Worm (Caenorhabditis elegans) whole organism, L4/young adult: Measurements from ENCODE around the gene K02F6.7.
A peak's percentile ranks its signal among the peaks of the same experiment; 100 is the strongest.
"Not testable (repeated sequence)": the region's sequence is repeated elsewhere in the genome, so short reads cannot be mapped to it uniquely, and the experiment has no call there.

Source experiments
- W03F9.2 ChIP-seq: fragments of 150-350 bp; optimal IDR thresholded peaks from 2 replicates; lab custom pipeline; 2014; ENCODE audit warnings: missing biosample characterization, missing genetic modification characterization
- dao-5 ChIP-seq: sonication (generic microtip); optimal IDR thresholded peaks from 2 replicates; lab custom pipeline; 2016; ENCODE audit warnings: missing genotype, missing genetic modification characterization, moderate library complexity, missing compliant biosample characterization
- him-1 ChIP-seq: sonication (generic microtip); optimal IDR thresholded peaks from 2 replicates; lab custom pipeline; 2016; ENCODE audit warnings: missing genotype, missing genetic modification reagents, missing genetic modification characterization, missing compliant biosample characterization

The K02F6.7 gene

ce11 chrII:2537754-2538153 lies at the start of gene K02F6.7:
Gene K02F6.7 (minus strand): TSS chrII:2537854.
- TF ChIP-seq dao-5 (tag; lab: Kevin White, UChicago), result no peak
- no peak for TF ChIP-seq W03F9.2 (tag; lab: Kevin White, UChicago)
- TF ChIP-seq him-1 (tag; lab: Kevin White, UChicago), result no peak

ce11 chrII:2586861-2587554 lies 49.4 kb upstream of the K02F6.7 start, which contains the start of the genes F33H12.7 and sri-39:
Gene F33H12.7 (minus strand): TSS chrII:2586911.
Gene sri-39 (plus strand): TSS chrII:2587504.
- TF ChIP-seq him-1 (tag; lab: Kevin White, UChicago) (no peak), W03F9.2 (tag; lab: Kevin White, UChicago) (no peak), dao-5 (tag; lab: Kevin White, UChicago) (no peak)

ce11 chrII:2585493-2585892 lies 47.8 kb upstream of the K02F6.7 start, which contains the start of gene sri-36:
Gene sri-36 (minus strand): TSS chrII:2585593.
- TF ChIP-seq W03F9.2 (tag; lab: Kevin White, UChicago) (no peak), dao-5 (tag; lab: Kevin White, UChicago) (no peak), him-1 (tag; lab: Kevin White, UChicago) (no peak)

- TF ChIP-seq W03F9.2 (tag; lab: Kevin White, UChicago) (no peak), him-1 (tag; lab: Kevin White, UChicago) (no peak), dao-5 (tag; lab: Kevin White, UChicago) (no peak)
Observed at ce11 chrII:2583044-2583443, 45.4 kb upstream of the K02F6.7 start, which contains the start of gene sri-74. Gene sri-74 (minus strand): TSS chrII:2583144.

ce11 chrII:2578216-2578615 lies 40.6 kb upstream of the K02F6.7 start:
- no peak for TF ChIP-seq dao-5 (tag; lab: Kevin White, UChicago)
- TF ChIP-seq W03F9.2 (tag; lab: Kevin White, UChicago), result no peak
- TF ChIP-seq him-1 (tag; lab: Kevin White, UChicago), result no peak

- TF ChIP-seq him-1 (tag; lab: Kevin White, UChicago) (peak; percentile 52), W03F9.2 (tag; lab: Kevin White, UChicago) (peak; percentile 86), dao-5 (tag; lab: Kevin White, UChicago) (no peak)
Observed at ce11 chrII:2564899-2565298, 27.2 kb upstream of the K02F6.7 start, which contains the start of gene usp-39. Gene usp-39 (plus strand): TSS chrII:2565275.

ce11 chrII:2563973-2564372 lies 26.3 kb upstream of the K02F6.7 start, which contains the start of gene nep-18:
Gene nep-18 (minus strand): TSS chrII:2564073.
- TF ChIP-seq him-1 (tag; lab: Kevin White, UChicago) (no peak), W03F9.2 (tag; lab: Kevin White, UChicago) (no peak), dao-5 (tag; lab: Kevin White, UChicago) (no peak)

- TF ChIP-seq him-1, W03F9.2, dao-5 (tag; lab: Kevin White, UChicago): not testable (repeated sequence)
Observed at ce11 chrII:2553662-2554061, 16.0 kb upstream of the K02F6.7 start, which contains the start of gene K02F6.1. Gene K02F6.1 (plus strand): TSS chrII:2553962.

ce11 chrII:2553030-2553429 lies 15.4 kb upstream of the K02F6.7 start:
- no peak for TF ChIP-seq W03F9.2 (tag; lab: Kevin White, UChicago)
- TF ChIP-seq dao-5 (tag; lab: Kevin White, UChicago), result no peak
- TF ChIP-seq him-1 (tag; lab: Kevin White, UChicago), result no peak

ce11 chrII:2545925-2546324 lies 8.3 kb upstream of the K02F6.7 start, which contains the start of gene K02F6.3:
Gene K02F6.3 (plus strand): TSS chrII:2546225.
- TF ChIP-seq W03F9.2 (tag; lab: Kevin White, UChicago) (no peak), him-1 (tag; lab: Kevin White, UChicago) (no peak), dao-5 (tag; lab: Kevin White, UChicago) (no peak)

- TF ChIP-seq dao-5 (tag; lab: Kevin White, UChicago), result no peak
- TF ChIP-seq W03F9.2 (tag; lab: Kevin White, UChicago), result no peak
- no peak for TF ChIP-seq him-1 (tag; lab: Kevin White, UChicago)
Observed at ce11 chrII:2538194-2538593, 540 bp upstream of the K02F6.7 start, which contains the start of gene K02F6.4. Gene K02F6.4 (plus strand): TSS chrII:2538494.

ce11 chrII:2534952-2535351 lies 2.7 kb downstream of the K02F6.7 start, which contains the start of gene K02F6.8:
Gene K02F6.8 (minus strand): TSS chrII:2535052.
- TF ChIP-seq W03F9.2, dao-5, him-1 (tag; lab: Kevin White, UChicago): not testable (repeated sequence)

- TF ChIP-seq W03F9.2, dao-5, him-1 (tag; lab: Kevin White, UChicago): not testable (repeated sequence)
Observed at ce11 chrII:2534459-2534858, 3.2 kb downstream of the K02F6.7 start, which contains the start of gene K02F6.5. Gene K02F6.5 (plus strand): TSS chrII:2534759.
